Worm (Caenorhabditis elegans) whole organism, young adult: ENCODE results near the gene ckr-2.
"Not testable (repeated sequence)": the region's sequence is repeated elsewhere in the genome, so short reads cannot be mapped to it uniquely, and the experiment has no call there.

Experiments
- B0019.2 ChIP-seq: fragments of 200-800 bp; sonication (Bioruptor generic); conservative IDR thresholded peaks from 2 replicates; pipeline ENCODE4 v1.3.6; 2022; ENCODE audit warnings: missing genetic modification reagents, missing genetic modification characterization, missing compliant biosample characterization
- B0261.1 ChIP-seq: sonication (generic microtip); optimal IDR thresholded peaks from 2 replicates; lab custom pipeline; 2016; ENCODE audit warnings: mild to moderate bottlenecking, missing genetic modification characterization, moderate library complexity, missing compliant biosample characterization
- B0336.3 ChIP-seq: fragments of 200-800 bp; sonication (Bioruptor generic); IDR thresholded peaks from 2 replicates; pipeline ENCODE4 v1.3.6; 2022; ENCODE audit warnings: missing genetic modification characterization, missing compliant biosample characterization
- C06A6.2 ChIP-seq: fragments of 200-800 bp; sonication (Bioruptor generic); conservative IDR thresholded peaks from 2 replicates; pipeline ENCODE4 v1.3.6; 2022; ENCODE audit warnings: missing genetic modification characterization, missing compliant biosample characterization
- F10E7.11 ChIP-seq: sonication (generic microtip); optimal IDR thresholded peaks from 2 replicates; lab custom pipeline; 2017; ENCODE audit warnings: mild to moderate bottlenecking, missing genetic modification characterization, moderate library complexity, missing compliant biosample characterization
- F22D6.2 ChIP-seq: sonication (generic microtip); optimal IDR thresholded peaks from 2 replicates; lab custom pipeline; 2016; ENCODE audit warnings: mild to moderate bottlenecking, missing genetic modification characterization, missing compliant biosample characterization
- F57A8.1 ChIP-seq: fragments of 200-800 bp; sonication (Bioruptor generic); optimal IDR thresholded peaks from 2 replicates; lab custom pipeline; 2018; ENCODE audit warnings: mild to moderate bottlenecking, missing genetic modification characterization, moderate library complexity, missing compliant biosample characterization
- F57C9.4 ChIP-seq: sonication (generic microtip); optimal IDR thresholded peaks from 2 replicates; lab custom pipeline; 2017; ENCODE audit warnings: mild to moderate bottlenecking, missing genetic modification characterization, missing compliant biosample characterization
- T26A5.8 ChIP-seq: sonication (generic microtip); optimal IDR thresholded peaks from 2 replicates; lab custom pipeline; 2016; ENCODE audit warnings: missing genetic modification characterization, missing compliant biosample characterization
- Y53G8AR.9 ChIP-seq: fragments of 200-800 bp; sonication (Bioruptor generic); conservative IDR thresholded peaks from 2 replicates; pipeline ENCODE4 v1.3.6; 2022; ENCODE audit warnings: missing genetic modification reagents, missing genetic modification characterization, missing compliant biosample characterization
- Y67H2A.10 ChIP-seq: fragments of 200-800 bp; sonication (Bioruptor generic); conservative IDR thresholded peaks from 2 replicates; pipeline ENCODE4 v1.3.6; 2022; ENCODE audit warnings: missing genetic modification reagents, missing genetic modification characterization, missing compliant biosample characterization
- aptf-2 ChIP-seq: fragments of 200-800 bp; sonication (Bioruptor generic); conservative IDR thresholded peaks from 2 replicates; pipeline ENCODE4 v1.3.6; 2022; ENCODE audit warnings: missing genetic modification reagents, missing genetic modification characterization, missing compliant biosample characterization
- attf-3 ChIP-seq: fragments of 200-800 bp; sonication (Bioruptor generic); conservative IDR thresholded peaks from 2 replicates; pipeline ENCODE4 v1.3.6; 2022; ENCODE audit warnings: missing genetic modification reagents, missing genetic modification characterization, missing compliant biosample characterization
- attf-5 ChIP-seq: fragments of 200-800 bp; sonication (Bioruptor generic); optimal IDR thresholded peaks from 2 replicates; lab custom pipeline; 2018; ENCODE audit warnings: mild to moderate bottlenecking, missing genetic modification characterization, missing compliant biosample characterization
- ccch-3 ChIP-seq: fragments of 200-800 bp; sonication (Bioruptor generic); optimal IDR thresholded peaks from 2 replicates; lab custom pipeline; 2018; ENCODE audit warnings: mild to moderate bottlenecking, missing genetic modification characterization, missing compliant biosample characterization
- cebp-2 ChIP-seq: fragments of 200-800 bp; sonication (Bioruptor generic); IDR thresholded peaks from 2 replicates; pipeline ENCODE4 v1.3.6; 2022; ENCODE audit warnings: missing genetic modification characterization, missing compliant biosample characterization
- ceh-100 ChIP-seq: fragments of 200-800 bp; sonication (Bioruptor generic); IDR thresholded peaks from 2 replicates; pipeline ENCODE4 v1.3.6; 2022; ENCODE audit warnings: missing genetic modification reagents, missing genetic modification characterization, missing compliant biosample characterization
- ceh-27 ChIP-seq: fragments of 200-800 bp; sonication (Bioruptor generic); optimal IDR thresholded peaks from 2 replicates; lab custom pipeline; 2018; ENCODE audit warnings: mild to moderate bottlenecking, missing genetic modification characterization, moderate library complexity, missing compliant biosample characterization
- die-1 ChIP-seq: sonication (generic microtip); optimal IDR thresholded peaks from 2 replicates; lab custom pipeline; 2016; ENCODE audit warnings: missing genotype, mild to moderate bottlenecking, missing genetic modification characterization, missing compliant biosample characterization
- egl-18 ChIP-seq: fragments of 200-800 bp; sonication (Bioruptor generic); IDR thresholded peaks from 2 replicates; pipeline ENCODE4 v1.3.6; 2022; ENCODE audit warnings: missing genetic modification reagents, missing genetic modification characterization, missing compliant biosample characterization
- fkh-3 ChIP-seq: sonication (generic microtip); optimal IDR thresholded peaks from 2 replicates; lab custom pipeline; 2016; ENCODE audit warnings: mild to moderate bottlenecking, missing genetic modification characterization, missing compliant biosample characterization
- hlh-26 ChIP-seq: fragments of 200-800 bp; sonication (Bioruptor generic); conservative IDR thresholded peaks from 2 replicates; pipeline ENCODE4 v1.3.6; 2022; ENCODE audit warnings: missing genetic modification reagents, missing genetic modification characterization, missing compliant biosample characterization
- hmg-20 ChIP-seq: fragments of 200-800 bp; sonication (Bioruptor generic); IDR thresholded peaks from 2 replicates; pipeline ENCODE4 v1.3.6; 2022; ENCODE audit warnings: missing genetic modification reagents, missing genetic modification characterization, missing compliant biosample characterization
- lin-26 ChIP-seq: fragments of 200-800 bp; sonication (Bioruptor generic); IDR thresholded peaks from 2 replicates; pipeline ENCODE4 v1.3.6; 2022; ENCODE audit warnings: missing genetic modification reagents, missing genetic modification characterization, missing compliant biosample characterization
- lin-54 ChIP-seq: fragments of 200-800 bp; sonication (Bioruptor generic); optimal IDR thresholded peaks from 2 replicates; lab custom pipeline; 2018; ENCODE audit warnings: mild to moderate bottlenecking, missing genetic modification characterization, missing compliant biosample characterization
- madf-3 ChIP-seq: fragments of 200-800 bp; sonication (Bioruptor generic); IDR thresholded peaks from 2 replicates; pipeline ENCODE4 v1.3.6; 2022; ENCODE audit warnings: missing genetic modification reagents, missing genetic modification characterization, missing compliant biosample characterization
- madf-8 ChIP-seq: fragments of 200-800 bp; sonication (Bioruptor generic); conservative IDR thresholded peaks from 2 replicates; pipeline ENCODE4 v1.3.6; 2022; ENCODE audit warnings: missing genetic modification reagents, missing genetic modification characterization, missing compliant biosample characterization
- mcd-1 ChIP-seq: fragments of 200-800 bp; sonication (Bioruptor generic); IDR thresholded peaks from 2 replicates; pipeline ENCODE4 v1.3.6; 2022; ENCODE audit warnings: missing genetic modification reagents, missing genetic modification characterization, missing compliant biosample characterization
- mel-28 ChIP-seq: sonication (generic microtip); optimal IDR thresholded peaks from 2 replicates; lab custom pipeline; 2016; ENCODE audit warnings: borderline replicate concordance, mild to moderate bottlenecking, missing genetic modification characterization, missing compliant biosample characterization
- nhr-179 ChIP-seq: sonication (generic microtip); optimal IDR thresholded peaks from 2 replicates; lab custom pipeline; 2016; ENCODE audit warnings: mild to moderate bottlenecking, missing genetic modification characterization, missing compliant biosample characterization
- nhr-90 ChIP-seq: sonication (generic microtip); optimal IDR thresholded peaks from 2 replicates; lab custom pipeline; 2016; ENCODE audit warnings: missing genotype, mild to moderate bottlenecking, missing genetic modification characterization, missing compliant biosample characterization
- pha-4 ChIP-seq: fragments of 150-350 bp; sonication (generic microtip); optimal IDR thresholded peaks from 2 replicates; lab custom pipeline; 2014; ENCODE audit warnings: missing biosample characterization, missing genetic modification reagents, missing genetic modification characterization
- rpc-1 ChIP-seq, 2 experiments: fragments of 150-350 bp in 1 of 2; sonication (generic microtip) in 1 of 2; optimal IDR thresholded peaks; 2 replicates each; lab custom pipeline; 2014 to 2018; ENCODE audit warnings: missing biosample characterization in 1 of 2, missing genetic modification characterization in 1 of 2, missing genetic modification reagents in 1 of 2, missing genotype in 1 of 2
- snpc-1.1 ChIP-seq: sonication (generic microtip); optimal IDR thresholded peaks from 2 replicates; lab custom pipeline; 2017; ENCODE audit warnings: missing genetic modification characterization, mild to moderate bottlenecking, missing compliant biosample characterization, antibody characterized with exemption, moderate library complexity, missing genotype, missing genetic modification reagents; ENCODE audit not compliant: insufficient read depth
- sptf-2 ChIP-seq: fragments of 200-800 bp; sonication (Bioruptor generic); optimal IDR thresholded peaks from 2 replicates; lab custom pipeline; 2018; ENCODE audit warnings: mild to moderate bottlenecking, missing genetic modification characterization, missing compliant biosample characterization
- tbp1 ChIP-seq: fragments of 200-800 bp; sonication (Bioruptor generic); optimal IDR thresholded peaks from 2 replicates; lab custom pipeline; 2018; ENCODE audit warnings: mild to moderate bottlenecking, missing genetic modification characterization, missing compliant biosample characterization
- unc-130 ChIP-seq: sonication (generic microtip); optimal IDR thresholded peaks from 2 replicates; lab custom pipeline; 2016; ENCODE audit warnings: missing genetic modification reagents, missing genetic modification characterization, missing compliant biosample characterization
- unc-62 ChIP-seq: fragments of 150-350 bp; optimal IDR thresholded peaks from 2 replicates; lab custom pipeline; 2014; ENCODE audit warnings: missing biosample characterization, missing genetic modification reagents, missing genetic modification characterization
- zfh-2 ChIP-seq: fragments of 200-800 bp; sonication (Bioruptor generic); conservative IDR thresholded peaks from 2 replicates; pipeline ENCODE4 v1.3.6; 2022; ENCODE audit warnings: missing genetic modification reagents, missing genetic modification characterization, missing compliant biosample characterization
- ztf-26 ChIP-seq: sonication (generic microtip); optimal IDR thresholded peaks from 2 replicates; lab custom pipeline; 2017; ENCODE audit warnings: missing genetic modification characterization, missing compliant biosample characterization

ckr-2 gene

ce11 chrIII:2021495-2021894, at the start of gene ckr-2:
Gene ckr-2, minus strand, starts transcription at chrIII:2021595.
- TF ChIP-seq ztf-26 (no peak), cebp-2 (GFP tag; lab: Robert Waterston, UW) (no peak), T26A5.8 (no peak), die-1 (no peak), attf-5 (GFP tag; lab: Kevin White, UChicago) (no peak), C06A6.2 (GFP tag; lab: Robert Waterston, UW) (no peak), F57C9.4 (tag; lab: Kevin White, UChicago) (no peak)

ce11 chrIII:2068248-2068647, 46.9 kb upstream of the ckr-2 start, which contains the start of gene Y39A3A.3:
Gene Y39A3A.3, minus strand, starts transcription at chrIII:2068348.
- TF ChIP-seq unc-130 (GFP tag; lab: Kevin White, UChicago) (no peak), fkh-3 (no peak), madf-8 (GFP tag; lab: Robert Waterston, UW) (no peak), F57C9.4 (tag; lab: Kevin White, UChicago) (no peak), nhr-179 (tag; lab: Kevin White, UChicago) (no peak), hmg-20 (GFP tag; lab: Robert Waterston, UW) (no peak), sptf-2 (GFP tag; lab: Kevin White, UChicago) (no peak), ceh-100 (no peak), mcd-1 (GFP tag; lab: Robert Waterston, UW) (no peak), ccch-3 (GFP tag; lab: Kevin White, UChicago) (no peak), nhr-90 (no peak), zfh-2 (GFP tag; lab: Robert Waterston, UW) (no peak), attf-3 (GFP tag; lab: Robert Waterston, UW) (no peak), F22D6.2 (tag; lab: Kevin White, UChicago) (no peak), hlh-26 (GFP tag; lab: Robert Waterston, UW) (no peak), F57A8.1 (GFP tag; lab: Kevin White, UChicago) (no peak), snpc-1.1 (tag; lab: Kevin White, UChicago) (no peak), lin-54 (GFP tag; lab: Kevin White, UChicago) (no peak), unc-62 (no peak), egl-18 (GFP tag; lab: Robert Waterston, UW) (no peak)

- peak; percentile 62 for TF ChIP-seq B0261.1 (tag; lab: Kevin White, UChicago)
- TF ChIP-seq rpc-1 (optimal IDR thresholded peaks at IDR 0.05; lab: Kevin White, UChicago) = not testable (repeated sequence)
- peak; percentile 56 for TF ChIP-seq rpc-1 (tag; optimal IDR thresholded peaks at IDR 0.05; lab: Kevin White, UChicago)
- peak; percentile 79 for TF ChIP-seq lin-26 (GFP tag; lab: Robert Waterston, UW)
- TF ChIP-seq tbp1 (GFP tag; lab: Kevin White, UChicago) = peak; percentile 82
Observed at ce11 chrIII:2064936-2065335, 43.5 kb upstream of the ckr-2 start.

ce11 chrIII:2060857-2061256, 39.5 kb upstream of the ckr-2 start, which contains the start of gene ins-16:
Gene ins-16, minus strand, starts transcription at chrIII:2060957.
- no peak for TF ChIP-seq ceh-27 (GFP tag; lab: Kevin White, UChicago)
- TF ChIP-seq B0019.2 = no peak
- no peak for TF ChIP-seq B0336.3 (GFP tag; lab: Robert Waterston, UW)
- TF ChIP-seq snpc-1.1 (tag; lab: Kevin White, UChicago) = no peak
- no peak for TF ChIP-seq pha-4 (tag; lab: Kevin White, UChicago)
- TF ChIP-seq F10E7.11 (tag; lab: Kevin White, UChicago) = no peak
- TF ChIP-seq aptf-2 (GFP tag; lab: Robert Waterston, UW) = no peak
- TF ChIP-seq mel-28 (tag; lab: Kevin White, UChicago) = no peak
- TF ChIP-seq Y67H2A.10 (GFP tag; lab: Robert Waterston, UW) = no peak
- TF ChIP-seq madf-3 (GFP tag; lab: Robert Waterston, UW) = no peak
- TF ChIP-seq hmg-20 (GFP tag; lab: Robert Waterston, UW) = no peak
- TF ChIP-seq Y53G8AR.9 = no peak
- TF ChIP-seq ceh-100 = no peak
- TF ChIP-seq nhr-179 (tag; lab: Kevin White, UChicago) = no peak
